Worm (Caenorhabditis elegans): ENCODE data around the gene R05A10.7.

DNA sequence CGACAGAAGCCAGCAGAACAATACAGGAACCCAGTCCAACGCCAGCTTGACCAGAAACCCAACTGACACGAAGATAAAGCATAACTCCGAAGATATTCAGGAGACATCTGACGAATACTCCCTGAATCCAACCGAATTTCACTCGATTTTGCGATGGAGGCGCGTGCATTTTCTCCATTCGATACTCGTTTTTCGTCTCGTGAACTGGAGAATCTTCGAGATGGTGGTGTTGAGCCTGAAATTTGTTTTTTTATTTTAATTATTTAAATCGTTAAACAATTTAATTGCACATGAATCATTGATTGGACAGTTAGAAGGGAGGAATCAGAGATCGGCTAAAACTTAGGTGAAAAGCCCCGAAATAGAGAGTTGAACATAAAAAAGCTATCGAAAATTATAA is 48.3 kb downstream of the R05A10.7 start:
- no peak for TF ChIP-seq pes-1 (GFP tag; IDR thresholded peaks at IDR 0.05)
- no peak for TF ChIP-seq hmg-4 (GFP tag; optimal IDR thresholded peaks at IDR 0.05)
- TF ChIP-seq ama-1 (optimal IDR thresholded peaks at IDR 0.05): no peak
- TF ChIP-seq scrt-1 (GFP tag; IDR thresholded peaks at IDR 0.05): no peak
- TF ChIP-seq F13C5.2 (tag; optimal IDR thresholded peaks at IDR 0.05): no peak
